Worm (Caenorhabditis elegans) whole organism, midembryonic: ENCODE measurements around the gene txt-10.

Experiments
- T22C8.4 ChIP-seq: fragments of 200-800 bp; sonication (Bioruptor generic); IDR thresholded peaks from 2 replicates; pipeline ENCODE4 v1.3.6; 2022; ENCODE audit warnings: missing genetic modification characterization, missing compliant biosample characterization
- cog-1 ChIP-seq: sonication (generic microtip); optimal IDR thresholded peaks from 2 replicates; lab custom pipeline; 2016; ENCODE audit warnings: missing genetic modification characterization, missing compliant biosample characterization
- flt-1 ChIP-seq: fragments of 200-800 bp; sonication (Bioruptor generic); IDR thresholded peaks from 2 replicates; pipeline ENCODE4 v1.3.6; 2022; ENCODE audit warnings: missing genetic modification characterization, missing compliant biosample characterization
- klf-2 ChIP-seq: fragments of 200-800 bp; sonication (Bioruptor generic); conservative IDR thresholded peaks from 2 replicates; pipeline ENCODE4 v1.3.6; 2022; ENCODE audit warnings: missing genetic modification reagents, missing genetic modification characterization, missing compliant biosample characterization
- med-1 ChIP-seq: sonication (generic microtip); optimal IDR thresholded peaks from 2 replicates; lab custom pipeline; 2017; ENCODE audit warnings: missing genetic modification characterization, mild to moderate bottlenecking, missing compliant biosample characterization, antibody characterized with exemption, missing genetic modification reagents; ENCODE audit not compliant: insufficient read depth
- ref-1 ChIP-seq: fragments of 200-800 bp; sonication (Bioruptor generic); conservative IDR thresholded peaks from 2 replicates; pipeline ENCODE4 v1.3.6; 2022; ENCODE audit warnings: missing genetic modification reagents, missing genetic modification characterization, missing compliant biosample characterization
- tab-1 ChIP-seq: fragments of 200-800 bp; sonication (Bioruptor generic); IDR thresholded peaks from 2 replicates; pipeline ENCODE4 v1.3.6; 2022; ENCODE audit warnings: missing genetic modification characterization, missing compliant biosample characterization
- ztf-23 ChIP-seq: fragments of 200-800 bp; sonication (Bioruptor generic); IDR thresholded peaks from 2 replicates; pipeline ENCODE4 v1.3.6; 2022; ENCODE audit warnings: missing genetic modification reagents, missing genetic modification characterization, missing compliant biosample characterization
- ztf-29 ChIP-seq: fragments of 200-800 bp; sonication (Bioruptor generic); IDR thresholded peaks from 2 replicates; pipeline ENCODE4 v1.3.6; 2022; ENCODE audit warnings: missing genetic modification reagents, missing genetic modification characterization, missing compliant biosample characterization

txt-10 gene

ce11 chrV:10564830-10565365 is 32.3 kb upstream of the txt-10 start, which contains the start of gene cat-4:
cat-4 (plus strand) TSS chrV:10564880.
- TF ChIP-seq tab-1 (GFP tag; lab: Robert Waterston, UW) (no peak), cog-1 (no peak), med-1 (GFP tag; lab: Kevin White, UChicago) (no peak), klf-2 (GFP tag; lab: Robert Waterston, UW) (no peak), ref-1 (GFP tag; lab: Robert Waterston, UW) (no peak)

DNA sequence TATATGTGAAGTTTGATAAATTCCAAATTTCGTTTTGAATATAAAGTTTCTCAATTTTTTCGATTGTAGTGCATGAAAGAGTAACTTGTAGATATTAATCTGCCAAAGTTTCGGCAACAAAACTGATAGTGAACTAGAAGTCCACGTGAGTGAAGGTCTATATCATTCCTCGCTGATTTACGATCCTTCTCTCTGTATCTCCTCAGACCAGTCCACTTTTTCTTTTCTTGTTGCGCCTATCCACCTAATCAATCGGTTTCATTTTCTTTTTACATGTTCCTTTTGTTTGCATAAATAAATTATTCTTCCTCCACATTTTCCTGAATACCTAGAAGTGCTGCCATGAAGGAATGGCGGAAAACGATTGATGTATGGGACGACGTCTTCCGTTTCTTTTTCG is 31.5 kb upstream of the txt-10 start:
- TF ChIP-seq tab-1 (GFP tag; lab: Robert Waterston, UW): no peak
- no peak for TF ChIP-seq med-1 (GFP tag; lab: Kevin White, UChicago)
- no peak for TF ChIP-seq ztf-23 (GFP tag; lab: Robert Waterston, UW)
- TF ChIP-seq flt-1 (GFP tag; lab: Robert Waterston, UW): no peak
- TF ChIP-seq T22C8.4 (GFP tag; lab: Robert Waterston, UW): no peak
- TF ChIP-seq klf-2 (GFP tag; lab: Robert Waterston, UW): no peak
- TF ChIP-seq ref-1 (GFP tag; lab: Robert Waterston, UW): no peak
- no peak for TF ChIP-seq ztf-29 (GFP tag; lab: Robert Waterston, UW)

DNA sequence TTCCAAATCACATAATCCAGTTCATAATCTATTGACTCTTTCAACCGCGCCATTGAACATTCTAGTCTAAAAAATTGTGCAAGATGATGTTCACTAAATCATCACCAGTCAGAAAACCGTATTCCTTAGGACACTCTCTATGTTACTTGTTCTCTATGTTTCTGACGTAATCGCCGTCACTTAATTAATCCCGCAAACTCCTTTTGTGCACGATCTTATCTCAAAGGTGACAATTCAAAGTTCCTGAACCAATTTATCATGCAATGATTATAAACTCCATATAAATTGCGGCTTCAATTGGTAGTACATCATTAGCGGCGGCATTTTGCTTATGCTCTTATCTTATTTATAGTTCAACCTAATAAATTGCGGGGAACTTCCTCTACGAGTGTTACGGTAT is 30.2 kb upstream of the txt-10 start:
- TF ChIP-seq klf-2 (GFP tag; lab: Robert Waterston, UW) (no peak), T22C8.4 (GFP tag; lab: Robert Waterston, UW) (no peak), tab-1 (GFP tag; lab: Robert Waterston, UW) (no peak), ztf-23 (GFP tag; lab: Robert Waterston, UW) (no peak), med-1 (GFP tag; lab: Kevin White, UChicago) (no peak), flt-1 (GFP tag; lab: Robert Waterston, UW) (no peak), cog-1 (no peak), ref-1 (GFP tag; lab: Robert Waterston, UW) (no peak), ztf-29 (GFP tag; lab: Robert Waterston, UW) (no peak)

DNA sequence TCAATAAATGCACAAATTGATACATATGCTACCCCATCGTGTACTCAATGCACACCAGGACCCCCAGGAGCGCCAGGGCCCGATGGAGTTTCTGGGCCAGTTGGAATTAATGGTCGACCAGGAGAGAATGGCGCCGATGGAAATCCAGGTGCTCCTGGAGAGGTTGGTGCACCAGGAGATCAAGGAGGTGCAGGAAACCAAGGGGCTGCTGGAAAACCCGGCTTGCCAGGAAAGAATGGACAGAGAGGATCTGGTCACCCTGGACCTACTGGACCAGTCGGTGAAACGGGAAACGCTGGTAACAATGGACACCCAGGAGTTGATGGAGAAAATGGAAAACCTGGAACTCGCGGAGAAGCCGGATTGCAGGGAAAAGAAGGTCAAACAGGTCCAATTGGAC is 29.0 kb upstream of the txt-10 start:
- TF ChIP-seq klf-2 (GFP tag; lab: Robert Waterston, UW): no peak
- no peak for TF ChIP-seq cog-1
- no peak for TF ChIP-seq ref-1 (GFP tag; lab: Robert Waterston, UW)
- TF ChIP-seq tab-1 (GFP tag; lab: Robert Waterston, UW): no peak
- TF ChIP-seq ztf-29 (GFP tag; lab: Robert Waterston, UW): no peak
- TF ChIP-seq med-1 (GFP tag; lab: Kevin White, UChicago): no peak
- no peak for TF ChIP-seq ztf-23 (GFP tag; lab: Robert Waterston, UW)
- TF ChIP-seq T22C8.4 (GFP tag; lab: Robert Waterston, UW): no peak
- no peak for TF ChIP-seq flt-1 (GFP tag; lab: Robert Waterston, UW)

ce11 chrV:10560621-10561020 is 28.0 kb upstream of the txt-10 start, which contains the start of gene col-152:
col-152 (plus strand) TSS chrV:10560921.
- TF ChIP-seq tab-1 (GFP tag; lab: Robert Waterston, UW) (no peak), flt-1 (GFP tag; lab: Robert Waterston, UW) (no peak), cog-1 (no peak), med-1 (GFP tag; lab: Kevin White, UChicago) (no peak), ref-1 (GFP tag; lab: Robert Waterston, UW) (no peak), ztf-29 (GFP tag; lab: Robert Waterston, UW) (no peak), T22C8.4 (GFP tag; lab: Robert Waterston, UW) (no peak), ztf-23 (GFP tag; lab: Robert Waterston, UW) (no peak), klf-2 (GFP tag; lab: Robert Waterston, UW) (no peak)

- TF ChIP-seq cog-1 (no peak), klf-2 (GFP tag; lab: Robert Waterston, UW) (no peak), tab-1 (GFP tag; lab: Robert Waterston, UW) (no peak)
Observed at ce11 chrV:10557676-10558075, 25.1 kb upstream of the txt-10 start, which contains the start of gene best-14. best-14 (plus strand) TSS chrV:10557976.

DNA sequence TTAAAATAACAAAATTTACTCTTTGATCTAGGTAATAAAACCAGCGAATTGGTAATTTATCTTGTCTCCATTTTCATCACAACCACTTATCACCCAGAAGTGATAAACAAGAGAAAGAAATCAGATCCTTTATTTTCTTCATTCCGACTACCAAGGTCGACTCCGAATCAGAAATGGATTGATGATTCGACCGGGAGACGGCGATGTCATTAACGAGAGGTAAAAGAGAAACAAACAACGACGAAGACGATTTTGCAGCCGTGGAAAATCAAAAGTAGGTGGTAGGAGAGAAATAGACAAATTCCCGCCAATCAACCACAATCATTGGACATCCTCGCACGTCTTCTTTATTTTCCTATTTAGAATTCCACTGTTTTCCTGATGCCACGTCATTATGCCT is 24.5 kb upstream of the txt-10 start:
- TF ChIP-seq med-1 (GFP tag; lab: Kevin White, UChicago): no peak
- no peak for TF ChIP-seq flt-1 (GFP tag; lab: Robert Waterston, UW)
- no peak for TF ChIP-seq ztf-23 (GFP tag; lab: Robert Waterston, UW)
- TF ChIP-seq tab-1 (GFP tag; lab: Robert Waterston, UW): no peak
- TF ChIP-seq ztf-29 (GFP tag; lab: Robert Waterston, UW): no peak
- no peak for TF ChIP-seq klf-2 (GFP tag; lab: Robert Waterston, UW)

- TF ChIP-seq tab-1 (GFP tag; lab: Robert Waterston, UW) (no peak), med-1 (GFP tag; lab: Kevin White, UChicago) (no peak), cog-1 (no peak), T22C8.4 (GFP tag; lab: Robert Waterston, UW) (no peak), ref-1 (GFP tag; lab: Robert Waterston, UW) (no peak), ztf-29 (GFP tag; lab: Robert Waterston, UW) (no peak), ztf-23 (GFP tag; lab: Robert Waterston, UW) (no peak), klf-2 (GFP tag; lab: Robert Waterston, UW) (no peak), flt-1 (GFP tag; lab: Robert Waterston, UW) (no peak)
Observed at ce11 chrV:10556362-10556761, 23.7 kb upstream of the txt-10 start.

DNA sequence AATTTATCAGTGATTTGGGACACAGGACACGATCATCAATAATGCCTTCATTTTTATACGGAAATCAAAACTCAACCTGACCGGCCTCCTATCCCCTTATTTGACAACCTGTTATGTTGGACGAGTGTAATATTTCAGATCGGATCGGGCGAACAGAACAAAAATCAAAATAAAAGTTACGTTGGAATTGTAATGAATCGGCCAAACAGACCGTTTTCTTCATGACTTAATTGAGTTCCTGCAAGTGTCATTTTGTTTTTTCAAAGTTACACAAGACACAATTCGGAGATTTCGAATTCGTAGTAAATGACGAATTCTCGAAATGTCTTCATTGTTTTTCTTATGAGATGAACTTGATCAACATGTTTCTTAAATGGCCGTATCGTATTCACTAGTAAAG is 22.6 kb upstream of the txt-10 start, which contains the start of gene F32G8.3:
Gene F32G8.3, minus strand, starts transcription at position 101 of the 400 bp plus-strand sequence.
- TF ChIP-seq cog-1 (no peak), ztf-23 (GFP tag; lab: Robert Waterston, UW) (no peak), med-1 (GFP tag; lab: Kevin White, UChicago) (no peak), klf-2 (GFP tag; lab: Robert Waterston, UW) (no peak), flt-1 (GFP tag; lab: Robert Waterston, UW) (no peak), ref-1 (GFP tag; lab: Robert Waterston, UW) (no peak), ztf-29 (GFP tag; lab: Robert Waterston, UW) (no peak), T22C8.4 (GFP tag; lab: Robert Waterston, UW) (no peak), tab-1 (GFP tag; lab: Robert Waterston, UW) (no peak)
